Fruit fly (Drosophila melanogaster): ENCODE results near the gene CG4213.

The CG4213 gene

dm6 chr2L:441927-442691 is 40.1 kb upstream of the CG4213 start (continued):
- TF ChIP-seq CG32532 (GFP tag; IDR thresholded peaks at IDR 0.05) (peak; percentile 65; the same call in 1 of the 2 replicates), CG2678 (tag; optimal IDR thresholded peaks at IDR 0.05) (no peak), emc (GFP tag; optimal IDR thresholded peaks at IDR 0.05) (peak; percentile 53), CG17612 (GFP tag; IDR thresholded peaks at IDR 0.05) (0 out of 2 replicates have a peak, but pooled peaks have one; percentile 23), CHES-1-like (GFP tag; optimal IDR thresholded peaks at IDR 0.05) (peak; percentile 78), nmo (GFP tag; optimal IDR thresholded peaks at IDR 0.05) (peak; percentile 82), wor (GFP tag; IDR thresholded peaks at IDR 0.05) (peak; percentile 77), CG3065 (GFP tag; optimal IDR thresholded peaks at IDR 0.05) (peak; percentile 58), CG2199 (GFP tag; IDR thresholded peaks at IDR 0.05) (peak; percentile 85; the same call in 2 of the 3 replicates), CG9876 (GFP tag; optimal IDR thresholded peaks at IDR 0.05) (peak; percentile 71), CkIIα-i1 (GFP tag; IDR thresholded peaks at IDR 0.05) (no peak), CG13775 (GFP tag; optimal IDR thresholded peaks at IDR 0.05) (peak; percentile 59), cato (GFP tag; optimal IDR thresholded peaks at IDR 0.05; ENCODE audit: borderline replicate concordance) (peak; percentile 73), Dbx (GFP tag; IDR thresholded peaks at IDR 0.05) (no peak), az2 (GFP tag; optimal IDR thresholded peaks at IDR 0.05) (peak; percentile 86), CG10366 (GFP tag; IDR thresholded peaks at IDR 0.05) (peak; percentile 84), Sry-δ (GFP tag; optimal IDR thresholded peaks at IDR 0.05) (peak; percentile 12), en (GFP tag; optimal IDR thresholded peaks at IDR 0.05) (peak; percentile 61), CG14710 (tag; optimal IDR thresholded peaks at IDR 0.05) (peak; percentile 85), CG3995 (GFP tag; optimal IDR thresholded peaks at IDR 0.05) (no peak), Sin3A (optimal IDR thresholded peaks at IDR 0.05) (no peak), Side (GFP tag; optimal IDR thresholded peaks at IDR 0.05) (peak; percentile 84), CG18599 (GFP tag; optimal IDR thresholded peaks at IDR 0.05) (peak; percentile 69), Med (GFP tag) (peak; percentile 94), aop (GFP tag; IDR thresholded peaks at IDR 0.05) (peak; percentile 74), Jarid2 (GFP tag; optimal IDR thresholded peaks at IDR 0.05) (peak; percentile 4), BEAF-32 (GFP tag; optimal IDR thresholded peaks at IDR 0.05) (no peak), twi (tag; optimal IDR thresholded peaks at IDR 0.05) (no peak), Pdp1 (GFP tag; optimal IDR thresholded peaks at IDR 0.05) (peak; percentile 71 to 79), CG11723 (GFP tag; optimal IDR thresholded peaks at IDR 0.05) (peak; percentile 66), hbn (GFP tag; IDR thresholded peaks at IDR 0.05; ENCODE audit: partially characterized antibody) (no peak), Nf-YC (tag; optimal IDR thresholded peaks at IDR 0.05) (no peak), sug (tag; optimal IDR thresholded peaks at IDR 0.05) (no peak), H15 (GFP tag; IDR thresholded peaks at IDR 0.05) (peak; percentile 86), sr (GFP tag; IDR thresholded peaks at IDR 0.05) (peak; percentile 81), HmgZ (tag; optimal IDR thresholded peaks at IDR 0.05) (peak; percentile 8), mam (GFP tag; optimal IDR thresholded peaks at IDR 0.05) (peak; percentile 55), pnt (GFP tag; optimal IDR thresholded peaks at IDR 0.05) (peak; percentile 90), CG6254 (GFP tag; optimal IDR thresholded peaks at IDR 0.05) (peak; percentile 84), pho (GFP tag; optimal IDR thresholded peaks at IDR 0.05) (peak; percentile 30), Spps (tag; optimal IDR thresholded peaks at IDR 0.05) (peak; percentile 81), CG17361 (GFP tag; IDR thresholded peaks at IDR 0.05) (peak; percentile 84), Usf (GFP tag; optimal IDR thresholded peaks at IDR 0.05) (peak; percentile 48), CG1792 (GFP tag; optimal IDR thresholded peaks at IDR 0.05) (peak; percentile 46), HLHmδ (GFP tag; optimal IDR thresholded peaks at IDR 0.05) (no peak), phol (tag; optimal IDR thresholded peaks at IDR 0.05) (peak; percentile 88), Fer3 (tag; optimal IDR thresholded peaks at IDR 0.05) (peak; percentile 61), dysf (GFP tag; IDR thresholded peaks at IDR 0.05) (peak; percentile 73), CG7372 (GFP tag; IDR thresholded peaks at IDR 0.05) (peak; percentile 42; the same call in 1 of the 2 replicates), Dp (GFP tag; optimal IDR thresholded peaks at IDR 0.05) (no peak)

All from whole organism, embryonic.